Worm (Caenorhabditis elegans) whole organism, early embryonic: ENCODE measurements around the gene K10B3.1.

Source experiments
- B0310.2 ChIP-seq: sonication (generic microtip); optimal IDR thresholded peaks from 2 replicates; lab custom pipeline; 2016; ENCODE audit warnings: mild to moderate bottlenecking, missing genetic modification characterization, missing compliant biosample characterization
- aly-1 ChIP-seq: sonication (generic microtip); optimal IDR thresholded peaks from 2 replicates; lab custom pipeline; 2016; ENCODE audit warnings: missing genetic modification characterization, missing compliant biosample characterization
- ama-1 ChIP-seq: fragments of 150-350 bp; optimal IDR thresholded peaks from 2 replicates; lab custom pipeline; 2014
- ceh-13 ChIP-seq: fragments of 200-800 bp; sonication (Bioruptor generic); optimal IDR thresholded peaks from 2 replicates; lab custom pipeline; 2018; ENCODE audit warnings: mild to moderate bottlenecking, missing genetic modification characterization, missing compliant biosample characterization
- ets-7 ChIP-seq: sonication (generic microtip); optimal IDR thresholded peaks from 2 replicates; lab custom pipeline; 2016; ENCODE audit warnings: missing genotype, missing genetic modification characterization, missing compliant biosample characterization
- hmbx-1 ChIP-seq: sonication (generic microtip); optimal IDR thresholded peaks from 2 replicates; lab custom pipeline; 2016; ENCODE audit warnings: mild to moderate bottlenecking, missing genetic modification characterization, missing compliant biosample characterization
- pes-1 ChIP-seq: fragments of 200-800 bp; sonication (Bioruptor generic); IDR thresholded peaks from 2 replicates; pipeline ENCODE4 v1.3.6; 2022; ENCODE audit warnings: missing genetic modification reagents, missing genetic modification characterization, missing compliant biosample characterization
- sea-1 ChIP-seq: fragments of 200-800 bp; sonication (Bioruptor generic); conservative IDR thresholded peaks from 2 replicates; pipeline ENCODE4 v1.3.6; 2022; ENCODE audit warnings: missing genetic modification characterization, missing compliant biosample characterization
- tbx-11 ChIP-seq: fragments of 200-800 bp; sonication (Bioruptor generic); IDR thresholded peaks from 2 replicates; pipeline ENCODE4 v1.3.6; 2022; ENCODE audit warnings: missing genetic modification characterization, missing compliant biosample characterization

DNA sequence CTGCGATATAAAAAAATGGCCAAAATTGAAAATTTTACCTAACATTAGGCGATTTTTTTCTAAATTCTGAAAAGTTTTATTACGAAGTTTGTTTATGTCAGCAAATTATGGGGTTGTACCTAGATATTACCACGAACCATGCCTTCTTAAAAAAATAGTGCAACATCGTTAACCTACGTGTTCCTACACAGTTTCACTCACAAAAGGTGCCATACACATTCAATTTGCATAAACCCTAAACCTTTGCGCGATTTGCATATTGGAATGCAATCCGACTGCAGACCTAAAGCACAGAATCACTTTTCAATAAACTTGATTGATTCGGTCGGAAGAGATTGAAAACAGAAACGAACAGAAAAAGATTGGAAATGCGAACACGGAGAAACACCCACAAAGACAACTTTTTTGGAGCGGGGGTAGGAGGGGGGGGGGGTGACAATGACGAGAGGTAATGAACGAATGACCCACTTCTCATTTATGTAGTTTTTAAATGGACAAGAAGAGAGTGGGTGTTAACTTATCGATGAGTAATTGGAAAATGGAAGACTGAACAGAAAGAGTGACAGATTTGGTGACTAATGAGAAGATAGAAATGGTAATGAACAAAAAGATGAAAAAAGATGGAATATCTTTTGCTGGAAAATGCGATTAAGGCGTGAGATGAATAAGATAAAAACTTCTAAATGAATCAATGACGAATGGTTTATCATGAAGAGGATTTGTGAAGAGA is 20.9 kb downstream of the K10B3.1 start:
- TF ChIP-seq aly-1 (tag; lab: Kevin White, UChicago) (no peak), ceh-13 (GFP tag; lab: Kevin White, UChicago) (no peak), ama-1 (lab: Kevin White, UChicago) (no peak), pes-1 (GFP tag; lab: Robert Waterston, UW) (no peak), B0310.2 (no peak), ets-7 (tag; lab: Kevin White, UChicago) (no peak), hmbx-1 (tag; lab: Kevin White, UChicago) (no peak), sea-1 (GFP tag; lab: Robert Waterston, UW) (no peak), tbx-11 (GFP tag; lab: Robert Waterston, UW) (no peak)
